Worm (Caenorhabditis elegans) whole organism, L3 larva: ENCODE results near the gene srp-6.

Source experiments
- aly-2 ChIP-seq: fragments of 150-350 bp; optimal IDR thresholded peaks from 2 replicates; lab custom pipeline; 2014; ENCODE audit warnings: missing biosample characterization, missing genetic modification characterization
- ama-1 ChIP-seq: fragments of 150-350 bp; optimal IDR thresholded peaks from 2 replicates; lab custom pipeline; 2018
- ceh-16 ChIP-seq: sonication (generic microtip); optimal IDR thresholded peaks from 2 replicates; lab custom pipeline; 2017; ENCODE audit warnings: missing biosample characterization, missing genetic modification characterization
- ceh-28 ChIP-seq: fragments of 150-350 bp; optimal IDR thresholded peaks from 2 replicates; lab custom pipeline; 2014; ENCODE audit warnings: missing biosample characterization, missing genetic modification reagents, missing genetic modification characterization
- ceh-82 ChIP-seq: fragments of 150-350 bp; optimal IDR thresholded peaks from 2 replicates; lab custom pipeline; 2014; ENCODE audit warnings: missing biosample characterization, missing genetic modification characterization
- ceh-9 ChIP-seq: sonication (generic microtip); optimal IDR thresholded peaks from 2 replicates; lab custom pipeline; 2018; ENCODE audit warnings: missing biosample characterization, missing genetic modification characterization
- daf-12 ChIP-seq: fragments of 150-350 bp; optimal IDR thresholded peaks from 2 replicates; lab custom pipeline; 2014; ENCODE audit warnings: missing biosample characterization, missing genetic modification reagents, missing genetic modification characterization
- egl-5 ChIP-seq: fragments of 150-350 bp; optimal IDR thresholded peaks from 2 replicates; lab custom pipeline; 2017; ENCODE audit warnings: missing biosample characterization, missing genetic modification reagents, missing genetic modification characterization, inconsistent platforms
- elt-1 ChIP-seq: fragments of 150-350 bp; optimal IDR thresholded peaks from 2 replicates; lab custom pipeline; 2014; ENCODE audit warnings: missing biosample characterization, missing genetic modification characterization
- elt-2 ChIP-seq: sonication (generic microtip); optimal IDR thresholded peaks from 2 replicates; lab custom pipeline; 2016; ENCODE audit warnings: missing genetic modification reagents, mild to moderate bottlenecking, missing genetic modification characterization, missing compliant biosample characterization
- elt-3 ChIP-seq, 3 experiments: fragments of 150-350 bp in 1 of 3; sonication (generic microtip) in 2 of 3; optimal IDR thresholded peaks; 2 replicates in 2 of 3; 4 replicates in 1 of 3; lab custom pipeline; 2014 to 2017; ENCODE audit warnings: missing biosample characterization in 3 of 3, missing genetic modification characterization in 3 of 3
- eor-1 ChIP-seq, 2 experiments: fragments of 150-350 bp; optimal IDR thresholded peaks; 2 replicates each; lab custom pipeline; 2014 to 2018; ENCODE audit warnings: missing biosample characterization in 2 of 2, missing genetic modification characterization in 2 of 2
- fkh-10 ChIP-seq: sonication (generic microtip); optimal IDR thresholded peaks from 2 replicates; lab custom pipeline; 2017; ENCODE audit warnings: missing biosample characterization, missing genetic modification reagents, missing genetic modification characterization
- fkh-2 ChIP-seq: fragments of 150-350 bp; optimal IDR thresholded peaks from 2 replicates; lab custom pipeline; 2014; ENCODE audit warnings: missing biosample characterization, missing genetic modification reagents, missing genetic modification characterization
- fos-1 ChIP-seq: fragments of 150-350 bp; optimal IDR thresholded peaks from 2 replicates; lab custom pipeline; 2014; ENCODE audit warnings: missing biosample characterization, missing genetic modification characterization
- hmg-11 ChIP-seq: sonication (generic microtip); optimal IDR thresholded peaks from 2 replicates; lab custom pipeline; 2016; ENCODE audit warnings: missing genetic modification characterization, missing compliant biosample characterization
- lin-15B ChIP-seq: fragments of 150-350 bp; optimal IDR thresholded peaks from 2 replicates; lab custom pipeline; 2014; ENCODE audit warnings: missing biosample characterization, missing genetic modification characterization
- lsy-12 ChIP-seq: sonication (generic microtip); optimal IDR thresholded peaks from 2 replicates; lab custom pipeline; 2016; ENCODE audit warnings: mild to moderate bottlenecking, missing genetic modification characterization, missing compliant biosample characterization
- mdl-1 ChIP-seq: fragments of 150-350 bp; optimal IDR thresholded peaks from 2 replicates; lab custom pipeline; 2014; ENCODE audit warnings: missing biosample characterization, missing genetic modification characterization
- nfya-1 ChIP-seq: sonication (generic microtip); optimal IDR thresholded peaks from 2 replicates; lab custom pipeline; 2017; ENCODE audit warnings: missing genetic modification characterization, mild to moderate bottlenecking, missing compliant biosample characterization, antibody characterized with exemption, moderate library complexity; ENCODE audit not compliant: insufficient read depth
- nhr-11 ChIP-seq: fragments of 150-350 bp; optimal IDR thresholded peaks from 2 replicates; lab custom pipeline; 2014; ENCODE audit warnings: missing biosample characterization, missing genetic modification characterization
- nhr-12 ChIP-seq: fragments of 150-350 bp; optimal IDR thresholded peaks from 2 replicates; lab custom pipeline; 2014; ENCODE audit warnings: missing biosample characterization, missing genetic modification characterization
- nhr-23 ChIP-seq: fragments of 150-350 bp; optimal IDR thresholded peaks from 2 replicates; lab custom pipeline; 2014; ENCODE audit warnings: missing biosample characterization, missing genetic modification reagents, missing genetic modification characterization
- nhr-237 ChIP-seq: fragments of 150-350 bp; optimal IDR thresholded peaks from 2 replicates; lab custom pipeline; 2014; ENCODE audit warnings: missing biosample characterization, missing genetic modification characterization
- nhr-25 ChIP-seq: sonication (generic microtip); optimal IDR thresholded peaks from 2 replicates; lab custom pipeline; 2017; ENCODE audit warnings: missing biosample characterization, missing genetic modification characterization
- nhr-28 ChIP-seq: fragments of 150-350 bp; optimal IDR thresholded peaks from 2 replicates; lab custom pipeline; 2014; ENCODE audit warnings: missing biosample characterization, missing genetic modification characterization
- nhr-43 ChIP-seq: sonication (generic microtip); optimal IDR thresholded peaks from 2 replicates; lab custom pipeline; 2016; ENCODE audit warnings: mild to moderate bottlenecking, missing genetic modification characterization, missing compliant biosample characterization; ENCODE audit not compliant: poor library complexity, severe bottlenecking
- nhr-76 ChIP-seq: fragments of 150-350 bp; sonication (generic microtip); optimal IDR thresholded peaks from 5 replicates; lab custom pipeline; 2014; ENCODE audit warnings: missing biosample characterization, missing genetic modification characterization
- pha-4 ChIP-seq: fragments of 150-350 bp; optimal IDR thresholded peaks from 2 replicates; lab custom pipeline; 2014; ENCODE audit warnings: missing biosample characterization, missing genetic modification reagents, missing genetic modification characterization
- pqm-1 ChIP-seq: fragments of 150-350 bp; optimal IDR thresholded peaks from 2 replicates; lab custom pipeline; 2017; ENCODE audit warnings: missing biosample characterization, missing genetic modification characterization, inconsistent platforms
- sea-2 ChIP-seq: fragments of 150-350 bp; sonication (generic microtip); optimal IDR thresholded peaks from 4 replicates; lab custom pipeline; 2014; ENCODE audit warnings: missing biosample characterization, missing genetic modification reagents, missing genetic modification characterization
- skn-1 ChIP-seq: fragments of 150-350 bp; optimal IDR thresholded peaks from 2 replicates; lab custom pipeline; 2014; ENCODE audit warnings: missing biosample characterization, missing genetic modification characterization
- snpc-4 ChIP-seq: fragments of 150-350 bp; optimal IDR thresholded peaks from 2 replicates; lab custom pipeline; 2014; ENCODE audit warnings: missing biosample characterization, missing genetic modification characterization
- tbx-2 ChIP-seq: sonication (generic microtip); optimal IDR thresholded peaks from 2 replicates; lab custom pipeline; 2016; ENCODE audit warnings: mild to moderate bottlenecking, missing genetic modification characterization, missing compliant biosample characterization
- unc-39 ChIP-seq: sonication (generic microtip); optimal IDR thresholded peaks from 4 replicates; lab custom pipeline; 2017; ENCODE audit warnings: missing biosample characterization, missing genetic modification characterization
- unc-62 ChIP-seq: fragments of 150-350 bp; sonication (generic microtip); optimal IDR thresholded peaks from 4 replicates; lab custom pipeline; 2014; ENCODE audit warnings: missing biosample characterization, missing genetic modification reagents, missing genetic modification characterization
- zag-1 ChIP-seq: fragments of 150-350 bp; optimal IDR thresholded peaks from 2 replicates; lab custom pipeline; 2014; ENCODE audit warnings: missing biosample characterization, missing genetic modification characterization
- ztf-11 ChIP-seq: fragments of 150-350 bp; optimal IDR thresholded peaks from 2 replicates; lab custom pipeline; 2014; ENCODE audit warnings: missing biosample characterization, missing genetic modification characterization
- ztf-4 ChIP-seq: fragments of 150-350 bp; optimal IDR thresholded peaks from 2 replicates; lab custom pipeline; 2014; ENCODE audit warnings: missing biosample characterization, missing genetic modification characterization

The srp-6 gene

ce11 chrV:7411695-7412094 is 25.8 kb upstream of the srp-6 start, which contains the start of gene str-41:
Gene str-41 (plus strand): TSS chrV:7411995.
- TF ChIP-seq fos-1 = no peak
- TF ChIP-seq ceh-28 (tag; lab: Kevin White, UChicago) = no peak
- no peak for TF ChIP-seq ama-1 (lab: Kevin White, UChicago)
- TF ChIP-seq nhr-28 = no peak
- TF ChIP-seq daf-12 = no peak
- TF ChIP-seq ceh-16 (tag; lab: Kevin White, UChicago) = no peak
- TF ChIP-seq pha-4 (tag; lab: Kevin White, UChicago) = no peak
- no peak for TF ChIP-seq sea-2 (GFP tag; lab: Kevin White, UChicago)
- TF ChIP-seq mdl-1 (tag; lab: Kevin White, UChicago) = no peak
- no peak for TF ChIP-seq tbx-2 (tag; lab: Kevin White, UChicago)
- TF ChIP-seq nhr-12 (tag; lab: Kevin White, UChicago) = no peak
- no peak for TF ChIP-seq nhr-25 (tag; lab: Kevin White, UChicago)
- TF ChIP-seq eor-1 (tag; optimal IDR thresholded peaks at IDR 0.05; lab: Kevin White, UChicago) = no peak
- no peak for TF ChIP-seq nhr-237 (tag; lab: Kevin White, UChicago)
- TF ChIP-seq fkh-2 = no peak
- no peak for TF ChIP-seq unc-39
- TF ChIP-seq elt-1 = no peak
- TF ChIP-seq, all 47 proteins: peak for 0

- no peak for TF ChIP-seq nhr-11 (tag; lab: Kevin White, UChicago)
- TF ChIP-seq nhr-25 (tag; lab: Kevin White, UChicago) = no peak
These were observed 23.7 kb upstream of the srp-6 start, which contains the start of gene R13D7.2 for ce11 chrV:7409599-7409998. Gene R13D7.2 (plus strand): TSS chrV:7409899.

- TF ChIP-seq ztf-4 (no peak), nfya-1 (tag; lab: Kevin White, UChicago) (no peak), nhr-23 (tag; lab: Kevin White, UChicago) (no peak), elt-1 (no peak)
These were observed 22.6 kb upstream of the srp-6 start, which contains the start of gene srt-6 for ce11 chrV:7408520-7408919. Gene srt-6 (minus strand): TSS chrV:7408814.

- TF ChIP-seq sea-2 (GFP tag; lab: Kevin White, UChicago) (no peak), nhr-28 (no peak), egl-5 (tag; lab: Kevin White, UChicago) (no peak), ceh-28 (tag; lab: Kevin White, UChicago) (no peak), ceh-9 (no peak), hmg-11 (tag; lab: Kevin White, UChicago) (no peak), elt-1 (no peak), ceh-16 (tag; lab: Kevin White, UChicago) (no peak)
These were observed 17.6 kb upstream of the srp-6 start for ce11 chrV:7403501-7403900.

- no peak for TF ChIP-seq nhr-76 (tag; lab: Kevin White, UChicago)
- no peak for TF ChIP-seq nfya-1 (tag; lab: Kevin White, UChicago)
- no peak for TF ChIP-seq skn-1 (tag; lab: Kevin White, UChicago)
- no peak for TF ChIP-seq unc-39
- TF ChIP-seq pha-4 (tag; lab: Kevin White, UChicago) = no peak
- TF ChIP-seq nhr-12 (tag; lab: Kevin White, UChicago) = no peak
- TF ChIP-seq pqm-1 = no peak
- TF ChIP-seq daf-12 = no peak
These were observed 16.5 kb upstream of the srp-6 start, which contains the start of gene srj-13 for ce11 chrV:7402355-7402754. Gene srj-13 (plus strand): TSS chrV:7402655.

- TF ChIP-seq zag-1 (tag; lab: Kevin White, UChicago) (no peak), fos-1 (no peak), ceh-82 (tag; lab: Kevin White, UChicago) (no peak), nhr-23 (tag; lab: Kevin White, UChicago) (no peak), unc-62 (no peak), ceh-16 (tag; lab: Kevin White, UChicago) (no peak)
- TF ChIP-seq, all 47 proteins: peak for 0
These were observed 14.7 kb upstream of the srp-6 start, which contains the start of gene srx-60 for ce11 chrV:7400588-7400987. Gene srx-60 (plus strand): TSS chrV:7400888.

- TF ChIP-seq fos-1 (no peak), egl-5 (tag; lab: Kevin White, UChicago) (no peak), ceh-28 (tag; lab: Kevin White, UChicago) (no peak), nhr-43 (tag; lab: Kevin White, UChicago) (no peak), fkh-2 (no peak), snpc-4 (tag; lab: Kevin White, UChicago) (no peak), elt-1 (no peak), elt-2 (tag; lab: Kevin White, UChicago) (no peak), lin-15B (no peak), lsy-12 (tag; lab: Kevin White, UChicago) (no peak), sea-2 (GFP tag; lab: Kevin White, UChicago) (no peak), fkh-10 (GFP tag; lab: Kevin White, UChicago) (no peak), ztf-11 (tag; lab: Kevin White, UChicago) (no peak), mdl-1 (tag; lab: Kevin White, UChicago) (no peak), elt-3 (tag; optimal IDR thresholded peaks at IDR 0.05; lab: Kevin White, UChicago) (no peak), aly-2 (tag; lab: Kevin White, UChicago) (no peak), nhr-12 (tag; lab: Kevin White, UChicago) (no peak), unc-39 (no peak)
- TF ChIP-seq, all 47 proteins: peak for 0
These were observed 14.2 kb upstream of the srp-6 start, which contains the start of gene cnc-9 for ce11 chrV:7400095-7400494. Gene cnc-9 (minus strand): TSS chrV:7400195.
